Worm (Caenorhabditis elegans): ENCODE measurements around the gene T06D4.2.

ce11 chrII:3367100-3367499 lies 18.6 kb downstream of the T06D4.2 start, which contains the start of gene Y49F6C.6:
- no peak for TF ChIP-seq tbx-2 (tag; optimal IDR thresholded peaks at IDR 0.05)
- TF ChIP-seq snpc-4 (tag; optimal IDR thresholded peaks at IDR 0.05): no peak
- TF ChIP-seq mdl-1 (tag; optimal IDR thresholded peaks at IDR 0.05): no peak
- no peak for TF ChIP-seq elt-3 (tag; optimal IDR thresholded peaks at IDR 0.05)
- TF ChIP-seq nhr-237 (tag; optimal IDR thresholded peaks at IDR 0.05): no peak
- no peak for TF ChIP-seq skn-1 (tag; optimal IDR thresholded peaks at IDR 0.05)
- TF ChIP-seq fos-1 (tag; optimal IDR thresholded peaks at IDR 0.05): no peak
- no peak for TF ChIP-seq ama-1 (optimal IDR thresholded peaks at IDR 0.05)
- TF ChIP-seq ztf-11 (tag; optimal IDR thresholded peaks at IDR 0.05): no peak
- TF ChIP-seq unc-39 (tag; optimal IDR thresholded peaks at IDR 0.05): no peak
- TF ChIP-seq nhr-76 (tag; optimal IDR thresholded peaks at IDR 0.05): no peak
- no peak for TF ChIP-seq lin-39 (tag; optimal IDR thresholded peaks at IDR 0.05)
- TF ChIP-seq nhr-25 (tag; optimal IDR thresholded peaks at IDR 0.05): no peak

Measured in whole organism, L3 larva.